Fruit fly (Drosophila melanogaster) whole organism, adult: ENCODE results near the gene Fitm.

Experiments
- CG12768 ChIP-seq: fragments of 200-800 bp; sonication (Bioruptor generic); optimal IDR thresholded peaks from 2 replicates; lab custom pipeline; 2017; ENCODE audit warnings: missing biosample characterization, missing genetic modification characterization, mild to moderate bottlenecking, moderate library complexity, missing genetic modification reagents
- CG1620 ChIP-seq: fragments of 200-800 bp; sonication (Bioruptor generic); optimal IDR thresholded peaks from 2 replicates; lab custom pipeline; 2016; ENCODE audit warnings: missing biosample characterization, missing genetic modification characterization
- CG33017 ChIP-seq: fragments of 200-800 bp; sonication (Bioruptor generic); optimal IDR thresholded peaks from 2 replicates; lab custom pipeline; 2018; ENCODE audit warnings: missing biosample characterization, mild to moderate bottlenecking, missing genetic modification characterization, moderate library complexity
- CG5204 ChIP-seq: fragments of 200-800 bp; sonication (Bioruptor generic); optimal IDR thresholded peaks from 2 replicates; lab custom pipeline; 2016; ENCODE audit warnings: missing biosample characterization, missing genetic modification characterization
- Clk ChIP-seq: fragments of 200-800 bp; sonication (Bioruptor generic); optimal IDR thresholded peaks from 2 replicates; lab custom pipeline; 2017; ENCODE audit warnings: missing biosample characterization, missing genetic modification characterization
- cic ChIP-seq: fragments of 200-800 bp; sonication (Bioruptor generic); optimal IDR thresholded peaks from 2 replicates; lab custom pipeline; 2017; ENCODE audit warnings: missing biosample characterization, mild to moderate bottlenecking, missing genetic modification characterization, moderate library complexity
- kay ChIP-seq: fragments of 200-800 bp; sonication (Bioruptor generic); peaks from one replicate; lab custom pipeline; 2016; ENCODE audit warnings: missing biosample characterization, missing genetic modification characterization, borderline replicate concordance

dm6 chr3L:5183662-5184061 lies 37.8 kb upstream of the Fitm start:
- TF ChIP-seq CG1620 (GFP tag; lab: Kevin White, UChicago) (no peak), CG33017 (tag; lab: Kevin White, UChicago) (no peak), kay (GFP tag; lab: Kevin White, UChicago) (peak; percentile 95), CG5204 (GFP tag; lab: Kevin White, UChicago) (no peak), CG12768 (no peak), cic (GFP tag; lab: Kevin White, UChicago) (no peak), Clk (GFP tag; lab: Kevin White, UChicago) (no peak)
